Fruit fly (Drosophila melanogaster) whole organism, pupa: ENCODE data around the gene CG32374.
A peak's percentile ranks its signal among the peaks of the same experiment; 100 is the strongest.

Experiments used
- CG10348 ChIP-seq: fragments of 200-800 bp; sonication (Bioruptor generic); IDR thresholded peaks from 2 replicates; pipeline ENCODE4 v1.3.6; 2022; ENCODE audit warnings: missing biosample characterization, missing genetic modification characterization
- CG12605 ChIP-seq: fragments of 200-800 bp; sonication (Bioruptor generic); IDR thresholded peaks from 2 replicates; pipeline ENCODE4 v1.3.6; 2022; ENCODE audit warnings: missing biosample characterization, missing genetic modification characterization
- CG13204 ChIP-seq: fragments of 200-800 bp; sonication (Bioruptor generic); optimal IDR thresholded peaks from 2 replicates; lab custom pipeline; 2018; ENCODE audit warnings: missing biosample characterization, mild to moderate bottlenecking, missing genetic modification characterization, moderate library complexity
- CG14655 ChIP-seq: fragments of 200-800 bp; sonication (Bioruptor generic); optimal IDR thresholded peaks from 3 replicates; lab custom pipeline; 2017; ENCODE audit warnings: mild to moderate bottlenecking, missing biosample characterization, missing genetic modification reagents, missing genetic modification characterization
- CG15710 ChIP-seq: fragments of 200-800 bp; sonication (Bioruptor generic); optimal IDR thresholded peaks from 2 replicates; lab custom pipeline; 2018; ENCODE audit warnings: missing biosample characterization, mild to moderate bottlenecking, missing genetic modification characterization, moderate library complexity
- CG32121 ChIP-seq: fragments of 200-800 bp; sonication (Bioruptor generic); IDR thresholded peaks from 2 replicates; pipeline ENCODE4 v1.3.6; 2022; ENCODE audit warnings: missing biosample characterization, missing genetic modification characterization
- CG34367 ChIP-seq: fragments of 200-800 bp; sonication (Bioruptor generic); optimal IDR thresholded peaks from 2 replicates; lab custom pipeline; 2018; ENCODE audit warnings: missing biosample characterization, mild to moderate bottlenecking, missing genetic modification characterization
- CG4496 ChIP-seq: fragments of 200-800 bp; sonication (Bioruptor generic); IDR thresholded peaks from 3 replicates; pipeline ENCODE4 v1.3.6; 2022; ENCODE audit warnings: missing biosample characterization, missing genetic modification characterization
- CG8159 ChIP-seq: fragments of 200-800 bp; sonication (Bioruptor generic); optimal IDR thresholded peaks from 3 replicates; lab custom pipeline; 2018; ENCODE audit warnings: missing biosample characterization, mild to moderate bottlenecking, missing genetic modification characterization, moderate library complexity
- CG8301 ChIP-seq: fragments of 200-800 bp; sonication (Bioruptor generic); optimal IDR thresholded peaks from 2 replicates; lab custom pipeline; 2018; ENCODE audit warnings: missing biosample characterization, mild to moderate bottlenecking, missing genetic modification characterization
- CG9948 ChIP-seq: fragments of 200-800 bp; sonication (Bioruptor generic); optimal IDR thresholded peaks from 2 replicates; lab custom pipeline; 2018; ENCODE audit warnings: missing biosample characterization, mild to moderate bottlenecking, missing genetic modification characterization, moderate library complexity
- D1 ChIP-seq: fragments of 200-800 bp; sonication (Bioruptor generic); optimal IDR thresholded peaks from 2 replicates; lab custom pipeline; 2018; ENCODE audit warnings: missing biosample characterization, mild to moderate bottlenecking, missing genetic modification characterization, moderate library complexity
- EcR ChIP-seq: fragments of 200-800 bp; sonication (Bioruptor generic); optimal IDR thresholded peaks from 3 replicates; lab custom pipeline; 2019; ENCODE audit warnings: missing biosample characterization, missing genetic modification characterization, mild to moderate bottlenecking, moderate library complexity, missing genetic modification reagents
- Ets98B ChIP-seq: fragments of 200-800 bp; sonication (Bioruptor generic); IDR thresholded peaks from 2 replicates; pipeline ENCODE4 v1.3.6; 2022; ENCODE audit warnings: missing biosample characterization, missing genetic modification characterization
- Pif1A ChIP-seq: fragments of 200-800 bp; sonication (Bioruptor generic); optimal IDR thresholded peaks from 3 replicates; lab custom pipeline; 2016; ENCODE audit warnings: missing biosample characterization, missing genetic modification characterization
- Pif1B ChIP-seq: fragments of 200-800 bp; sonication (Bioruptor generic); optimal IDR thresholded peaks from 3 replicates; lab custom pipeline; 2016; ENCODE audit warnings: missing biosample characterization, missing genetic modification characterization
- Snoo ChIP-seq: fragments of 200-800 bp; sonication (Bioruptor generic); optimal IDR thresholded peaks from 3 replicates; lab custom pipeline; 2017; ENCODE audit warnings: missing biosample characterization, mild to moderate bottlenecking, missing genetic modification characterization, inconsistent platforms
- fd96Ca ChIP-seq: fragments of 200-800 bp; sonication (Bioruptor generic); IDR thresholded peaks from 3 replicates; pipeline ENCODE4 v1.3.6; 2022; ENCODE audit warnings: missing biosample characterization, missing genetic modification characterization
- gl ChIP-seq: fragments of 200-800 bp; sonication (Bioruptor generic); optimal IDR thresholded peaks from 2 replicates; lab custom pipeline; 2018; ENCODE audit warnings: missing biosample characterization, mild to moderate bottlenecking, missing genetic modification characterization
- rn ChIP-seq: fragments of 200-800 bp; sonication (Bioruptor generic); IDR thresholded peaks from 2 replicates; pipeline ENCODE4 v1.3.6; 2022; ENCODE audit warnings: missing biosample characterization, missing genetic modification characterization

Gene CG32374

dm6 chr3L:7541068-7541467, at the start of gene CG32374:
Gene CG32374 (minus strand): TSS chr3L:7541168.
- TF ChIP-seq CG14655 (GFP tag; lab: Kevin White, UChicago), result no peak

dm6 chr3L:7583154-7583553, 42.2 kb upstream of the CG32374 start, which contains the start of gene mmm:
Gene mmm (plus strand): TSS chr3L:7583454.
- TF ChIP-seq rn (GFP tag; lab: Robert Waterston, UW), result no peak
- no peak for TF ChIP-seq fd96Ca (GFP tag; lab: Robert Waterston, UW)
- no peak for TF ChIP-seq CG10348 (GFP tag; lab: Robert Waterston, UW)
- TF ChIP-seq CG34367, result no peak
- no peak for TF ChIP-seq CG8301 (tag; lab: Kevin White, UChicago)
- TF ChIP-seq CG4496 (GFP tag; lab: Robert Waterston, UW), result no peak

- TF ChIP-seq fd96Ca (GFP tag; lab: Robert Waterston, UW) (no peak), Pif1B (no peak), CG15710 (tag; lab: Kevin White, UChicago) (no peak)
Measured at dm6 chr3L:7572948-7573347, 32.0 kb upstream of the CG32374 start.

dm6 chr3L:7562310-7562709, 21.3 kb upstream of the CG32374 start, which contains the start of gene frac:
Gene frac (plus strand): TSS chr3L:7562610.
- TF ChIP-seq CG32121 (GFP tag; lab: Robert Waterston, UW) (no peak), D1 (tag; lab: Kevin White, UChicago) (no peak), Pif1A (GFP tag; lab: Kevin White, UChicago) (no peak), gl (tag; lab: Kevin White, UChicago) (no peak)

dm6 chr3L:7560580-7560979, 19.6 kb upstream of the CG32374 start:
- TF ChIP-seq EcR (GFP tag; lab: Kevin White, UChicago), result no peak
- TF ChIP-seq CG15710 (tag; lab: Kevin White, UChicago), result no peak
- TF ChIP-seq CG13204, result no peak
- no peak for TF ChIP-seq CG8159
- TF ChIP-seq, all 21 proteins: peak for 0

dm6 chr3L:7559937-7560336, 19.0 kb upstream of the CG32374 start, which contains the start of gene CG14837:
Gene CG14837 (minus strand): TSS chr3L:7560037.
- TF ChIP-seq CG9948 (no peak), CG12605 (GFP tag; lab: Robert Waterston, UW) (no peak), CG8159 (no peak), CG8301 (tag; lab: Kevin White, UChicago) (no peak), Pif1A (GFP tag; lab: Kevin White, UChicago) (no peak)

dm6 chr3L:7553062-7553461, 12.1 kb upstream of the CG32374 start:
- TF ChIP-seq CG34367 (no peak), CG8159 (no peak), CG9948 (no peak)

dm6 chr3L:7552446-7552845, 11.5 kb upstream of the CG32374 start:
- TF ChIP-seq CG32121 (GFP tag; lab: Robert Waterston, UW), result no peak
- TF ChIP-seq gl (tag; lab: Kevin White, UChicago), result no peak
- TF ChIP-seq CG10348 (GFP tag; lab: Robert Waterston, UW), result no peak
- no peak for TF ChIP-seq fd96Ca (GFP tag; lab: Robert Waterston, UW)
- TF ChIP-seq Pif1B, result no peak
- 0 out of 2 replicates have a peak, but pooled peaks have one; percentile 10 for TF ChIP-seq Ets98B (GFP tag; lab: Robert Waterston, UW)
- TF ChIP-seq CG15710 (tag; lab: Kevin White, UChicago), result no peak
- no peak for TF ChIP-seq CG8159

- TF ChIP-seq CG14655 (GFP tag; lab: Kevin White, UChicago) (peak; percentile 11), gl (tag; lab: Kevin White, UChicago) (no peak), Pif1A (GFP tag; lab: Kevin White, UChicago) (peak; percentile 51), CG8301 (tag; lab: Kevin White, UChicago) (peak; percentile 25), Ets98B (GFP tag; lab: Robert Waterston, UW) (peak; percentile 65), fd96Ca (GFP tag; lab: Robert Waterston, UW) (peak; percentile 69), Pif1B (peak; percentile 46), Snoo (tag; lab: Kevin White, UChicago) (no peak), CG32121 (GFP tag; lab: Robert Waterston, UW) (peak; percentile 35; the same call in 1 of the 2 replicates), rn (GFP tag; lab: Robert Waterston, UW) (peak; percentile 6; the same call in 1 of the 2 replicates), CG4496 (GFP tag; lab: Robert Waterston, UW) (peak; percentile 79), CG13204 (no peak)
Measured at dm6 chr3L:7550225-7550624, 9.3 kb upstream of the CG32374 start.
